Fruit fly (Drosophila melanogaster) whole organism: ENCODE measurements around the gene CG4462.

Experiments used
- CG8478 ChIP-seq: fragments of >200 bp; optimal IDR thresholded peaks from 2 replicates; lab custom pipeline; 2018; ENCODE audit warnings: inconsistent platforms
- Dll ChIP-seq: fragments of >200 bp; optimal IDR thresholded peaks from 2 replicates; lab custom pipeline; 2017
- EcR ChIP-seq, 2 experiments: fragments of >200 bp; optimal IDR thresholded peaks; 2 replicates each; lab custom pipeline; 2017; ENCODE audit warnings: missing biosample characterization in 2 of 2, missing genetic modification characterization in 2 of 2, missing genetic modification reagents in 2 of 2
- pan ChIP-seq: fragments of >200 bp; optimal IDR thresholded peaks from 2 replicates; lab custom pipeline; 2017
- psq ChIP-seq: fragments of >200 bp; optimal IDR thresholded peaks from 2 replicates; lab custom pipeline; 2017
- usp ChIP-seq: fragments of >200 bp; optimal IDR thresholded peaks from 2 replicates; lab custom pipeline; 2017; ENCODE audit warnings: missing biosample characterization, missing genetic modification characterization, mixed read lengths

DNA sequence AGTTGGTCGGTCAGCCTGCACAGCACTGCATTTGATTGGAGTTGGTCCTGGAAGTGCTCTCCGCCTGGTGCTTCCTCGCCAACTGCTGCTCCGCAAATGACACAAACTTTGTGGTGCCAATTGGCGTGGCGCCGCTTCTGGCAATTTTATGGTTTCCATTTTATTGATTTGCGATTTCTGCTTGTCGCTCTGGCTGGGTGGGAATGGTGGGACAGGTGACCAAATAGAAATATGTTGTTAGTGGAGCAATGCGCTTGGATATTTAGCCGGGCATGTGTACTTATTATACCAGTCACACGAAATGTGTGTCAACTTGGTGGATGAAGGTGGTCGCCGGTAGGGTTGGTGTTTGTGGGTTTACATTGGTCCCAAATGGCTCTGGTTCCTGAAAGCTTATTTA, 9.9 kb downstream of the CG4462 start, which contains the start of the genes Xport-A and Xport-B:
- TF ChIP-seq EcR (GFP tag; optimal IDR thresholded peaks at IDR 0.05; lab: Kevin White, UChicago) (no peak), CG8478 (lab: Kevin White, UChicago) (no peak), usp (GFP tag; lab: Kevin White, UChicago) (no peak), psq (lab: Kevin White, UChicago) (no peak), pan (lab: Kevin White, UChicago) (no peak), Dll (lab: Kevin White, UChicago) (no peak)
